Fruit fly (Drosophila melanogaster) whole organism, embryonic: ENCODE data around the gene CG1979.

Experiments
- Atf3 ChIP-seq: fragments of 200-800 bp; sonication (Bioruptor generic); optimal IDR thresholded peaks from 3 replicates; lab custom pipeline; 2016; ENCODE audit warnings: missing biosample characterization, missing genetic modification characterization
- B-H1 ChIP-seq: fragments of 200-800 bp; sonication (Bioruptor generic); IDR thresholded peaks from 3 replicates; pipeline ENCODE4 v1.3.6; 2022; ENCODE audit warnings: missing biosample characterization, missing genetic modification characterization
- B-H2 ChIP-seq: fragments of 200-800 bp; sonication (Bioruptor generic); optimal IDR thresholded peaks from 2 replicates; lab custom pipeline; 2018; ENCODE audit warnings: missing biosample characterization, mild to moderate bottlenecking, missing genetic modification characterization
- BtbVII ChIP-seq: fragments of 200-800 bp; sonication (Bioruptor generic); optimal IDR thresholded peaks from 3 replicates; lab custom pipeline; 2017; ENCODE audit warnings: missing biosample characterization, mild to moderate bottlenecking, missing genetic modification characterization
- CG10431 ChIP-seq: fragments of 200-800 bp; sonication (Bioruptor generic); optimal IDR thresholded peaks from 3 replicates; lab custom pipeline; 2018; ENCODE audit warnings: missing biosample characterization, mild to moderate bottlenecking, missing genetic modification characterization
- CG12155 ChIP-seq: fragments of 200-800 bp; sonication (Bioruptor generic); optimal IDR thresholded peaks from 3 replicates; lab custom pipeline; 2016; ENCODE audit warnings: missing biosample characterization, missing genetic modification characterization
- CG1233 ChIP-seq: fragments of 200-800 bp; sonication (Bioruptor generic); optimal IDR thresholded peaks from 4 replicates; lab custom pipeline; 2018; ENCODE audit warnings: missing biosample characterization, mild to moderate bottlenecking, missing genetic modification characterization
- CG12391 ChIP-seq: fragments of 200-800 bp; sonication (Bioruptor generic); optimal IDR thresholded peaks from 3 replicates; lab custom pipeline; 2018; ENCODE audit warnings: missing biosample characterization, mild to moderate bottlenecking, missing genetic modification characterization, moderate library complexity
- CG14441 ChIP-seq: fragments of 200-800 bp; sonication (Bioruptor generic); IDR thresholded peaks from 2 replicates; pipeline ENCODE4 v1.3.6; 2022; ENCODE audit warnings: missing biosample characterization, missing genetic modification characterization
- CG14710 ChIP-seq: fragments of 200-800 bp; sonication (Bioruptor generic); optimal IDR thresholded peaks from 3 replicates; lab custom pipeline; 2019; ENCODE audit warnings: missing biosample characterization, mild to moderate bottlenecking, missing genetic modification characterization, moderate library complexity
- CG2120 ChIP-seq: fragments of 200-800 bp; sonication (Bioruptor generic); optimal IDR thresholded peaks from 3 replicates; lab custom pipeline; 2016; ENCODE audit warnings: missing biosample characterization, missing genetic modification characterization
- CG3281 ChIP-seq: fragments of 200-800 bp; sonication (Bioruptor generic); optimal IDR thresholded peaks from 3 replicates; lab custom pipeline; 2017; ENCODE audit warnings: missing biosample characterization, mild to moderate bottlenecking, missing genetic modification characterization
- CG4360 ChIP-seq: fragments of 200-800 bp; sonication (Bioruptor generic); IDR thresholded peaks from 2 replicates; pipeline ENCODE4 v1.3.6; 2022; ENCODE audit warnings: missing biosample characterization, missing genetic modification characterization
- CG5180 ChIP-seq: fragments of 200-800 bp; sonication (Bioruptor generic); optimal IDR thresholded peaks from 3 replicates; lab custom pipeline; 2017; ENCODE audit warnings: missing biosample characterization, missing genetic modification characterization, mild to moderate bottlenecking, moderate library complexity, missing genetic modification reagents
- CG6254 ChIP-seq: fragments of 200-800 bp; sonication (Bioruptor generic); optimal IDR thresholded peaks from 3 replicates; lab custom pipeline; 2017; ENCODE audit warnings: mild to moderate bottlenecking, missing biosample characterization, missing genetic modification reagents, missing genetic modification characterization
- CG8388 ChIP-seq: fragments of 200-800 bp; sonication (Bioruptor generic); optimal IDR thresholded peaks from 2 replicates; lab custom pipeline; 2019; ENCODE audit warnings: missing biosample characterization, mild to moderate bottlenecking, missing genetic modification characterization, moderate library complexity
- CG8924 ChIP-seq: fragments of 200-800 bp; optimal IDR thresholded peaks from 3 replicates; lab custom pipeline; 2019; ENCODE audit warnings: missing biosample characterization, mild to moderate bottlenecking, missing genetic modification characterization, moderate library complexity
- CTCF ChIP-seq: fragments of 200-800 bp; sonication (Bioruptor generic); optimal IDR thresholded peaks from 2 replicates; lab custom pipeline; 2017; ENCODE audit warnings: missing biosample characterization, mild to moderate bottlenecking, missing genetic modification characterization, moderate library complexity
- CoRest ChIP-seq: fragments of 200-800 bp; sonication (Bioruptor generic); optimal IDR thresholded peaks from 3 replicates; lab custom pipeline; 2018; ENCODE audit warnings: missing biosample characterization, mild to moderate bottlenecking, missing genetic modification characterization, moderate library complexity
- D ChIP-seq, 2 experiments: fragments of 200-800 bp in 1 of 2; fragments of >200 bp in 1 of 2; sonication (Bioruptor generic) in 1 of 2; optimal IDR thresholded peaks; 2 replicates in 1 of 2; 3 replicates in 1 of 2; lab custom pipeline; 2017; ENCODE audit warnings: mild to moderate bottlenecking in 1 of 2, missing biosample characterization in 1 of 2, missing genetic modification characterization in 1 of 2, missing genetic modification reagents in 1 of 2
- D19A ChIP-seq: fragments of 200-800 bp; optimal IDR thresholded peaks from 3 replicates; lab custom pipeline; 2019; ENCODE audit warnings: missing biosample characterization, mild to moderate bottlenecking, missing genetic modification characterization, moderate library complexity
- Doc2 ChIP-seq: fragments of 200-800 bp; sonication (Bioruptor generic); IDR thresholded peaks from 2 replicates; pipeline ENCODE4 v1.3.6; 2022; ENCODE audit warnings: missing biosample characterization, missing genetic modification characterization
- Fer2 ChIP-seq: fragments of 200-800 bp; sonication (Bioruptor generic); optimal IDR thresholded peaks from 2 replicates; lab custom pipeline; 2018; ENCODE audit warnings: missing biosample characterization, mild to moderate bottlenecking, missing genetic modification characterization, moderate library complexity
- Gsc ChIP-seq: fragments of 200-800 bp; sonication (Bioruptor generic); IDR thresholded peaks from 2 replicates; pipeline ENCODE4 v1.3.6; 2022; ENCODE audit warnings: missing biosample characterization, missing genetic modification characterization
- HLH4C ChIP-seq: fragments of 200-800 bp; sonication (Bioruptor generic); IDR thresholded peaks from 3 replicates; pipeline ENCODE4 v1.3.6; 2022; ENCODE audit warnings: missing biosample characterization, missing genetic modification characterization; ENCODE audit not compliant: partially characterized antibody
- HLH54F ChIP-seq: fragments of 200-800 bp; sonication (Bioruptor generic); optimal IDR thresholded peaks from 3 replicates; lab custom pipeline; 2016; ENCODE audit warnings: missing biosample characterization, missing genetic modification characterization
- HmgD ChIP-seq: fragments of 200-800 bp; sonication (Bioruptor generic); optimal IDR thresholded peaks from 3 replicates; lab custom pipeline; 2016; ENCODE audit warnings: missing biosample characterization, missing genetic modification characterization
- Hr3 ChIP-seq: fragments of 200-800 bp; sonication (Bioruptor generic); optimal IDR thresholded peaks from 3 replicates; lab custom pipeline; 2016; ENCODE audit warnings: missing biosample characterization, missing genetic modification characterization
- MESR4 ChIP-seq: fragments of 200-800 bp; sonication (Bioruptor generic); optimal IDR thresholded peaks from 2 replicates; lab custom pipeline; 2018; ENCODE audit warnings: missing biosample characterization, mild to moderate bottlenecking, missing genetic modification characterization, moderate library complexity
- Mad ChIP-seq: fragments of 200-800 bp; sonication (Bioruptor generic); optimal IDR thresholded peaks from 2 replicates; lab custom pipeline; 2016; ENCODE audit warnings: missing biosample characterization, missing genetic modification characterization
- Six4 ChIP-seq: fragments of 200-800 bp; sonication (Bioruptor generic); optimal IDR thresholded peaks from 2 replicates; lab custom pipeline; 2016; ENCODE audit warnings: missing biosample characterization, missing genetic modification characterization
- aop ChIP-seq: fragments of 200-800 bp; sonication (Bioruptor generic); IDR thresholded peaks from 2 replicates; pipeline ENCODE4 v1.3.6; 2022; ENCODE audit warnings: missing biosample characterization, missing genetic modification characterization
- caup ChIP-seq: fragments of 200-800 bp; sonication (Bioruptor generic); optimal IDR thresholded peaks from 3 replicates; lab custom pipeline; 2017; ENCODE audit warnings: missing biosample characterization, mild to moderate bottlenecking, missing genetic modification characterization, moderate library complexity; ENCODE audit not compliant: severe bottlenecking
- esg ChIP-seq: fragments of 200-800 bp; sonication (Bioruptor generic); conservative IDR thresholded peaks from 2 replicates; pipeline ENCODE4 v1.3.6; 2022; ENCODE audit warnings: missing biosample characterization, missing genetic modification characterization
- gsb-n ChIP-seq: fragments of 200-800 bp; sonication (Bioruptor generic); optimal IDR thresholded peaks from 3 replicates; lab custom pipeline; 2018; ENCODE audit warnings: missing biosample characterization, mild to moderate bottlenecking, missing genetic modification characterization
- insv ChIP-seq, 2 experiments: fragments of 200-800 bp; sonication (Bioruptor generic); optimal IDR thresholded peaks; 3 replicates each; lab custom pipeline; 2016 to 2018; ENCODE audit warnings: missing biosample characterization in 2 of 2, missing genetic modification characterization in 2 of 2
- kay ChIP-seq: fragments of 200-800 bp; sonication (Bioruptor generic); optimal IDR thresholded peaks from 2 replicates; lab custom pipeline; 2016; ENCODE audit warnings: missing biosample characterization, missing genetic modification characterization
- lab ChIP-seq: fragments of 200-800 bp; sonication (Bioruptor generic); optimal IDR thresholded peaks from 3 replicates; lab custom pipeline; 2017; ENCODE audit warnings: missing biosample characterization, missing genetic modification characterization, mild to moderate bottlenecking, moderate library complexity, missing genetic modification reagents
- nerfin-2 ChIP-seq: fragments of 200-800 bp; sonication (Bioruptor generic); IDR thresholded peaks from 2 replicates; pipeline ENCODE4 v1.3.6; 2022; ENCODE audit warnings: missing biosample characterization, missing genetic modification characterization; ENCODE audit not compliant: partially characterized antibody
- org-1 ChIP-seq: fragments of 200-800 bp; sonication (Bioruptor generic); optimal IDR thresholded peaks from 2 replicates; lab custom pipeline; 2017; ENCODE audit warnings: missing biosample characterization, missing genetic modification characterization
- otp ChIP-seq: fragments of 200-800 bp; sonication (Bioruptor generic); IDR thresholded peaks from 3 replicates; pipeline ENCODE4, ENCODE4 v1.3.6; 2022; ENCODE audit warnings: missing biosample characterization, missing genetic modification characterization
- p53 ChIP-seq: fragments of 200-800 bp; sonication (Bioruptor generic); optimal IDR thresholded peaks from 2 replicates; lab custom pipeline; 2016; ENCODE audit warnings: missing biosample characterization, missing genetic modification characterization
- prd ChIP-seq, 3 experiments: fragments of >200 bp in 2 of 3; fragments of 200-800 bp in 1 of 3; sonication (Bioruptor generic) in 1 of 3; optimal IDR thresholded peaks in 2 of 3; IDR thresholded peaks in 1 of 3; 2 replicates in 2 of 3; 3 replicates in 1 of 3; pipeline versions ENCODE4 v1.3.6 to Lab custom; 2017 to 2022; ENCODE audit warnings: missing biosample characterization in 1 of 3, missing genetic modification characterization in 1 of 3
- sim ChIP-seq: fragments of 200-800 bp; sonication (Bioruptor generic); IDR thresholded peaks from 2 replicates; pipeline ENCODE4 v1.3.6; 2022; ENCODE audit warnings: missing biosample characterization, missing genetic modification characterization
- slbo ChIP-seq: fragments of 200-800 bp; sonication (Bioruptor generic); IDR thresholded peaks from 2 replicates; pipeline ENCODE4 v1.3.6; 2022; ENCODE audit warnings: missing biosample characterization, missing genetic modification characterization
- unc-4 ChIP-seq: fragments of 200-800 bp; sonication (Bioruptor generic); IDR thresholded peaks from 2 replicates; pipeline ENCODE4 v1.3.6; 2022; ENCODE audit warnings: missing biosample characterization, missing genetic modification characterization; ENCODE audit not compliant: partially characterized antibody
- vnd ChIP-seq: fragments of 200-800 bp; sonication (Bioruptor generic); IDR thresholded peaks from 3 replicates; pipeline ENCODE4 v1.3.6; 2022; ENCODE audit warnings: missing biosample characterization, missing genetic modification characterization; ENCODE audit not compliant: partially characterized antibody
- z ChIP-seq: fragments of 200-800 bp; sonication (Bioruptor generic); IDR thresholded peaks from 3 replicates; pipeline ENCODE4 v1.3.6; 2022; ENCODE audit warnings: missing biosample characterization, missing genetic modification characterization
- zen ChIP-seq: fragments of 200-800 bp; sonication (Bioruptor generic); optimal IDR thresholded peaks from 3 replicates; lab custom pipeline; 2018; ENCODE audit warnings: missing biosample characterization, mild to moderate bottlenecking, missing genetic modification characterization, moderate library complexity
- zfh1 ChIP-seq: fragments of 200-800 bp; sonication (Bioruptor generic); IDR thresholded peaks from 3 replicates; pipeline ENCODE4 v1.3.6; 2022; ENCODE audit warnings: missing biosample characterization, missing genetic modification characterization

CG1979 gene

DNA sequence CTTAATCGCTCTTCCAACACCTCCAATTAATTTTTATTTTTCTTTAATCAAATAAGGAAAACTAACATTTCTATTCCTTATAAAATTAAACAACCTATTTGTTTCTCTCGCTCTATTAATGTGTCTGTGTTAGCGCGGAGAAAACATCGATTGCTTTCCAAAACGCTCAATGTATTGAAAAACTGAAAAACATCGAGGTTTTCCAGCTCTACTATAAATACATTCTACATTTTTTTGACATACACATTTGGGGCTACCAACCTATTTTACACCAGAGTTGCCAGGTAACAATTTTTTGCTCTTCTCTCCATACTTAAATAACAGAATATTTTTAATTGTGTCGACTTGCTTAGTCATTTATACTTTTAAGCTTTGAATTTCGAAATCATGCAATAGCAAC, 37.5 kb downstream of the CG1979 start (continued):
- no peak for TF ChIP-seq CG5180 (GFP tag; lab: Kevin White, UChicago)
- TF ChIP-seq CG2120: peak; percentile 58
- TF ChIP-seq CG14710: peak; percentile 71
- TF ChIP-seq B-H1: no peak
- peak; percentile 59 for TF ChIP-seq vnd (GFP tag; lab: Robert Waterston, UW)
- TF ChIP-seq CG3281 (GFP tag; lab: Kevin White, UChicago): no peak
- TF ChIP-seq zfh1 (GFP tag; lab: Robert Waterston, UW): 0 out of 3 replicates have a peak, but pooled peaks have one; percentile 5
- TF ChIP-seq MESR4 (GFP tag; lab: Kevin White, UChicago): peak; percentile 43
- TF ChIP-seq CG4360 (GFP tag; lab: Robert Waterston, UW): no peak
- TF ChIP-seq kay: peak; percentile 34
- peak; percentile 60 for TF ChIP-seq CoRest
- peak; percentile 75 for TF ChIP-seq CTCF (GFP tag; lab: Kevin White, UChicago)
- no peak for TF ChIP-seq esg (GFP tag; lab: Robert Waterston, UW)
- no peak for TF ChIP-seq CG1233 (GFP tag; lab: Kevin White, UChicago)
- TF ChIP-seq CG8924 (tag; lab: Kevin White, UChicago): peak; percentile 62
- no peak for TF ChIP-seq CG6254 (GFP tag; lab: Kevin White, UChicago)
- TF ChIP-seq Doc2 (GFP tag; lab: Robert Waterston, UW): no peak
- no peak for TF ChIP-seq D (optimal IDR thresholded peaks at IDR 0.05; lab: Kevin White, UChicago)
- TF ChIP-seq D (GFP tag; optimal IDR thresholded peaks at IDR 0.05; lab: Kevin White, UChicago): no peak
- peak; percentile 56; the same call in 2 of the 3 replicates for TF ChIP-seq HLH4C (GFP tag; lab: Robert Waterston, UW)
- TF ChIP-seq caup (GFP tag; lab: Kevin White, UChicago): no peak
- peak; percentile 46 for TF ChIP-seq B-H2 (GFP tag; lab: Kevin White, UChicago)
- no peak for TF ChIP-seq org-1 (GFP tag; lab: Kevin White, UChicago)
- no peak for TF ChIP-seq aop
- no peak for TF ChIP-seq z (GFP tag; lab: Robert Waterston, UW)
- no peak for TF ChIP-seq gsb-n
- TF ChIP-seq Atf3 (GFP tag; lab: Kevin White, UChicago): no peak
- TF ChIP-seq CG12391 (tag; lab: Kevin White, UChicago): peak; percentile 57
- TF ChIP-seq otp (GFP tag; lab: Robert Waterston, UW): no peak
- TF ChIP-seq slbo: peak; percentile 60
- TF ChIP-seq Gsc (GFP tag; lab: Robert Waterston, UW): no peak
- peak; percentile 24 for TF ChIP-seq HLH54F (GFP tag; lab: Kevin White, UChicago)
- TF ChIP-seq Hr3 (GFP tag; lab: Kevin White, UChicago): peak; percentile 30
- TF ChIP-seq D19A: peak; percentile 47
- TF ChIP-seq Fer2: no peak
- TF ChIP-seq BtbVII: no peak
- peak; percentile 38 for TF ChIP-seq CG12155 (GFP tag; lab: Kevin White, UChicago)
- no peak for TF ChIP-seq CG10431 (GFP tag; lab: Kevin White, UChicago)
- peak; percentile 69 for TF ChIP-seq unc-4 (GFP tag; lab: Robert Waterston, UW)
- TF ChIP-seq Mad (GFP tag; lab: Kevin White, UChicago): no peak
- TF ChIP-seq CG8388 (GFP tag; lab: Kevin White, UChicago): peak; percentile 25
- TF ChIP-seq sim (GFP tag; lab: Robert Waterston, UW): no peak
- TF ChIP-seq CG14441: no peak
- peak; percentile 4 for TF ChIP-seq Six4 (GFP tag; lab: Kevin White, UChicago)
- no peak for TF ChIP-seq nerfin-2 (GFP tag; lab: Robert Waterston, UW)
- peak; percentile 7 for TF ChIP-seq zen
- no peak for TF ChIP-seq HmgD (GFP tag; lab: Kevin White, UChicago)
- no peak for TF ChIP-seq prd (optimal IDR thresholded peaks at IDR 0.05; lab: Kevin White, UChicago)
- no peak for TF ChIP-seq prd (GFP tag; IDR thresholded peaks at IDR 0.05; lab: Robert Waterston, UW)
- no peak for TF ChIP-seq lab
- TF ChIP-seq p53 (GFP tag; lab: Kevin White, UChicago): no peak
- peak in 1 of 2 experiments; percentile 31 for TF ChIP-seq insv (GFP tag; optimal IDR thresholded peaks at IDR 0.05; lab: Kevin White, UChicago)
